Worm (Caenorhabditis elegans) whole organism, late embryonic: ENCODE data around the gene spl-2.

Source experiments
- pha-4 ChIP-seq: fragments of 150-350 bp; optimal IDR thresholded peaks from 2 replicates; lab custom pipeline; 2018; ENCODE audit warnings: missing biosample characterization, missing genetic modification reagents, missing genetic modification characterization
- pros-1 ChIP-seq: fragments of 150-350 bp; optimal IDR thresholded peaks from 2 replicates; lab custom pipeline; 2014; ENCODE audit warnings: missing biosample characterization, missing genetic modification reagents, missing genetic modification characterization

ce11 chrV:9112467-9112866 lies 34.2 kb downstream of the spl-2 start, which contains the start of gene F21C10.7:
- TF ChIP-seq pros-1 (tag; lab: Kevin White, UChicago) (no peak), pha-4 (tag; lab: Kevin White, UChicago) (no peak)
